Worm (Caenorhabditis elegans) whole organism, L3 larva: ENCODE results near the gene ZK863.8.

Experiments
- aly-2 ChIP-seq: fragments of 150-350 bp; optimal IDR thresholded peaks from 2 replicates; lab custom pipeline; 2014; ENCODE audit warnings: missing biosample characterization, missing genetic modification characterization
- ama-1 ChIP-seq: fragments of 150-350 bp; optimal IDR thresholded peaks from 2 replicates; lab custom pipeline; 2018
- elt-1 ChIP-seq: fragments of 150-350 bp; optimal IDR thresholded peaks from 2 replicates; lab custom pipeline; 2014; ENCODE audit warnings: missing biosample characterization, missing genetic modification characterization
- elt-2 ChIP-seq: sonication (generic microtip); optimal IDR thresholded peaks from 2 replicates; lab custom pipeline; 2016; ENCODE audit warnings: missing genetic modification reagents, mild to moderate bottlenecking, missing genetic modification characterization, missing compliant biosample characterization
- lin-15B ChIP-seq: fragments of 150-350 bp; optimal IDR thresholded peaks from 2 replicates; lab custom pipeline; 2014; ENCODE audit warnings: missing biosample characterization, missing genetic modification characterization
- nhr-11 ChIP-seq: fragments of 150-350 bp; optimal IDR thresholded peaks from 2 replicates; lab custom pipeline; 2014; ENCODE audit warnings: missing biosample characterization, missing genetic modification characterization
- nhr-23 ChIP-seq: fragments of 150-350 bp; optimal IDR thresholded peaks from 2 replicates; lab custom pipeline; 2014; ENCODE audit warnings: missing biosample characterization, missing genetic modification reagents, missing genetic modification characterization
- nhr-25 ChIP-seq: sonication (generic microtip); optimal IDR thresholded peaks from 2 replicates; lab custom pipeline; 2017; ENCODE audit warnings: missing biosample characterization, missing genetic modification characterization
- nhr-77 ChIP-seq: fragments of 150-350 bp; optimal IDR thresholded peaks from 2 replicates; lab custom pipeline; 2014; ENCODE audit warnings: missing biosample characterization, missing genetic modification characterization
- unc-39 ChIP-seq: sonication (generic microtip); optimal IDR thresholded peaks from 4 replicates; lab custom pipeline; 2017; ENCODE audit warnings: missing biosample characterization, missing genetic modification characterization
- ztf-4 ChIP-seq: fragments of 150-350 bp; optimal IDR thresholded peaks from 2 replicates; lab custom pipeline; 2014; ENCODE audit warnings: missing biosample characterization, missing genetic modification characterization

DNA sequence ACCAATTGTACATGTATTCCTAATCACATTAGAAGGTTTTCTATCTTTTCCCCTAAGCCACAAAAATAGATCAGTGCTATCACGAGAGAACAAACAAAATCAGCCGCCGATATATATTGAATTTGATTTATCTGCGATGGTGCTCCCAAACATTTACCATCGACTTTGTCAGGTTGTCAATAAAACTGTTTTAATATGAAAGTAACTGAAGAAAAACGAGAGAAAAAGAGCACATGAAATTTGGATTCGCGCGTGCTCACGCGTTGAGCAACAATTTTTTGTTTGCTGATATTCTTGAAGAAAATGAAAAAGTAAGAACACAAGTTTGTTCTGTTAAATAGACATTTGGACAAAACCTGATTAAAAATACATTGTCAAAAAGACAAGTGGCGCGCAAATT is 1.5 kb upstream of the ZK863.8 start:
- no peak for TF ChIP-seq ztf-4 (tag; lab: Kevin White, UChicago)
- TF ChIP-seq ama-1 (lab: Kevin White, UChicago), result no peak
- no peak for TF ChIP-seq unc-39 (tag; lab: Kevin White, UChicago)
- no peak for TF ChIP-seq aly-2 (tag; lab: Kevin White, UChicago)
- no peak for TF ChIP-seq elt-2 (tag; lab: Kevin White, UChicago)
- TF ChIP-seq elt-1 (tag; lab: Kevin White, UChicago), result no peak
- TF ChIP-seq lin-15B (tag; lab: Kevin White, UChicago), result no peak
- no peak for TF ChIP-seq nhr-77 (tag; lab: Kevin White, UChicago)
- no peak for TF ChIP-seq nhr-11 (tag; lab: Kevin White, UChicago)
- no peak for TF ChIP-seq nhr-25 (tag; lab: Kevin White, UChicago)
- TF ChIP-seq nhr-23 (tag; lab: Kevin White, UChicago), result no peak
